Fruit fly (Drosophila melanogaster) whole organism, embryonic: ENCODE results near the gene CG31219.

Source experiments
- ATbp ChIP-seq: fragments of 200-800 bp; sonication (Bioruptor generic); optimal IDR thresholded peaks from 2 replicates; lab custom pipeline; 2017; ENCODE audit warnings: missing biosample characterization, mild to moderate bottlenecking, missing genetic modification characterization, missing genetic modification reagents
- CG10321 ChIP-seq: fragments of 200-800 bp; sonication (Bioruptor generic); IDR thresholded peaks from 2 replicates; pipeline ENCODE4 v1.3.6; 2022; ENCODE audit warnings: missing biosample characterization, missing genetic modification characterization
- CG10431 ChIP-seq: fragments of 200-800 bp; sonication (Bioruptor generic); optimal IDR thresholded peaks from 3 replicates; lab custom pipeline; 2018; ENCODE audit warnings: missing biosample characterization, mild to moderate bottlenecking, missing genetic modification characterization
- CG10565 ChIP-seq: fragments of 200-800 bp; sonication (Bioruptor generic); optimal IDR thresholded peaks from 3 replicates; lab custom pipeline; 2016; ENCODE audit warnings: missing biosample characterization, mild to moderate bottlenecking, missing genetic modification characterization
- CG11696 ChIP-seq: fragments of 200-800 bp; sonication (Bioruptor generic); IDR thresholded peaks from 2 replicates; pipeline ENCODE4 v1.3.6; 2022; ENCODE audit warnings: missing biosample characterization, missing genetic modification characterization
- CG11723 ChIP-seq: fragments of 200-800 bp; sonication (Bioruptor generic); optimal IDR thresholded peaks from 2 replicates; lab custom pipeline; 2017; ENCODE audit warnings: missing biosample characterization, mild to moderate bottlenecking, missing genetic modification characterization
- CG12104 ChIP-seq: fragments of 200-800 bp; sonication (Bioruptor generic); optimal IDR thresholded peaks from 3 replicates; lab custom pipeline; 2016; ENCODE audit warnings: missing biosample characterization, missing genetic modification characterization
- CG13424 ChIP-seq: fragments of 200-800 bp; sonication (Bioruptor generic); optimal IDR thresholded peaks from 2 replicates; lab custom pipeline; 2019; ENCODE audit warnings: missing biosample characterization, mild to moderate bottlenecking, missing genetic modification characterization, moderate library complexity
- CG1529 ChIP-seq: fragments of 200-800 bp; sonication (Bioruptor generic); optimal IDR thresholded peaks from 3 replicates; lab custom pipeline; 2018; ENCODE audit warnings: missing biosample characterization, missing genetic modification characterization
- CG18476 ChIP-seq: fragments of 200-800 bp; sonication (Bioruptor generic); optimal IDR thresholded peaks from 2 replicates; lab custom pipeline; 2016; ENCODE audit warnings: missing biosample characterization, mild to moderate bottlenecking, missing genetic modification characterization
- CG2199 ChIP-seq: fragments of 200-800 bp; sonication (Bioruptor generic); IDR thresholded peaks from 3 replicates; pipeline ENCODE4 v1.3.6; 2022; ENCODE audit warnings: missing biosample characterization, missing genetic modification characterization
- CG3163 ChIP-seq: fragments of 200-800 bp; sonication (Bioruptor generic); optimal IDR thresholded peaks from 3 replicates; lab custom pipeline; 2016; ENCODE audit warnings: missing biosample characterization, missing genetic modification characterization
- CG32767 ChIP-seq: fragments of 200-800 bp; sonication (Bioruptor generic); IDR thresholded peaks from 2 replicates; pipeline ENCODE4 v1.3.6; 2022; ENCODE audit warnings: missing biosample characterization, missing genetic modification characterization
- CG34422 ChIP-seq: fragments of 200-800 bp; sonication (Bioruptor generic); IDR thresholded peaks from 3 replicates; pipeline ENCODE4 v1.3.6; 2022; ENCODE audit warnings: missing biosample characterization, missing genetic modification characterization
- CG4360 ChIP-seq: fragments of 200-800 bp; sonication (Bioruptor generic); IDR thresholded peaks from 2 replicates; pipeline ENCODE4 v1.3.6; 2022; ENCODE audit warnings: missing biosample characterization, missing genetic modification characterization
- CG4404 ChIP-seq: fragments of 200-800 bp; sonication (Bioruptor generic); IDR thresholded peaks from 2 replicates; pipeline ENCODE4 v1.3.6; 2022; ENCODE audit warnings: missing biosample characterization, missing genetic modification characterization
- CG4424 ChIP-seq: fragments of 200-800 bp; sonication (Bioruptor generic); optimal IDR thresholded peaks from 3 replicates; lab custom pipeline; 2016; ENCODE audit warnings: missing biosample characterization, missing genetic modification characterization
- CG5953 ChIP-seq: fragments of 200-800 bp; sonication (Bioruptor generic); IDR thresholded peaks from 2 replicates; pipeline ENCODE4 v1.3.6; 2022; ENCODE audit warnings: missing biosample characterization, missing genetic modification characterization
- CG7839 ChIP-seq: fragments of 200-800 bp; sonication (Bioruptor generic); optimal IDR thresholded peaks from 3 replicates; lab custom pipeline; 2018; ENCODE audit warnings: missing biosample characterization, mild to moderate bottlenecking, missing genetic modification characterization, moderate library complexity
- CG8478 ChIP-seq: fragments of >200 bp; optimal IDR thresholded peaks from 2 replicates; lab custom pipeline; 2018
- CG9437 ChIP-seq: fragments of 200-800 bp; sonication (Bioruptor generic); optimal IDR thresholded peaks from 2 replicates; lab custom pipeline; 2018; ENCODE audit warnings: missing biosample characterization, mild to moderate bottlenecking, missing genetic modification characterization
- CrebB ChIP-seq: fragments of 200-800 bp; sonication (Bioruptor generic); optimal IDR thresholded peaks from 3 replicates; lab custom pipeline; 2018; ENCODE audit warnings: missing biosample characterization, mild to moderate bottlenecking, missing genetic modification characterization
- Dbx ChIP-seq: fragments of 200-800 bp; sonication (Bioruptor generic); IDR thresholded peaks from 3 replicates; pipeline ENCODE4 v1.3.6; 2022; ENCODE audit warnings: missing biosample characterization, missing genetic modification characterization
- Drgx ChIP-seq: fragments of 200-800 bp; sonication (Bioruptor generic); IDR thresholded peaks from 2 replicates; pipeline ENCODE4 v1.3.6; 2022; ENCODE audit warnings: missing biosample characterization, missing genetic modification characterization
- E2f2 ChIP-seq: fragments of 200-800 bp; sonication (Bioruptor generic); IDR thresholded peaks from 2 replicates; pipeline ENCODE4 v1.3.6; 2022; ENCODE audit warnings: missing biosample characterization, missing genetic modification characterization
- GATAe ChIP-seq: fragments of 200-800 bp; sonication (Bioruptor generic); conservative IDR thresholded peaks from 2 replicates; pipeline ENCODE4 v1.3.6; 2022; ENCODE audit warnings: missing biosample characterization, missing genetic modification characterization
- HLH3B ChIP-seq: fragments of 200-800 bp; sonication (Bioruptor generic); IDR thresholded peaks from 2 replicates; pipeline ENCODE4 v1.3.6; 2022; ENCODE audit warnings: missing biosample characterization, missing genetic modification characterization
- HLH4C ChIP-seq: fragments of 200-800 bp; sonication (Bioruptor generic); IDR thresholded peaks from 3 replicates; pipeline ENCODE4 v1.3.6; 2022; ENCODE audit warnings: missing biosample characterization, missing genetic modification characterization; ENCODE audit not compliant: partially characterized antibody
- Hr3 ChIP-seq: fragments of 200-800 bp; sonication (Bioruptor generic); optimal IDR thresholded peaks from 3 replicates; lab custom pipeline; 2016; ENCODE audit warnings: missing biosample characterization, missing genetic modification characterization
- Lpt ChIP-seq: fragments of >200 bp; optimal IDR thresholded peaks from 2 replicates; lab custom pipeline; 2018; ENCODE audit warnings: missing biosample characterization, missing genetic modification characterization
- Meics ChIP-seq: fragments of 200-800 bp; sonication (Bioruptor generic); optimal IDR thresholded peaks from 2 replicates; lab custom pipeline; 2017; ENCODE audit warnings: missing biosample characterization, mild to moderate bottlenecking, missing genetic modification characterization
- Myb ChIP-seq: fragments of 200-800 bp; sonication (Bioruptor generic); optimal IDR thresholded peaks from 2 replicates; lab custom pipeline; 2016; ENCODE audit warnings: missing biosample characterization, missing genetic modification characterization
- NFAT ChIP-seq: fragments of 200-800 bp; sonication (Bioruptor generic); IDR thresholded peaks from 2 replicates; pipeline ENCODE4 v1.3.6; 2022; ENCODE audit warnings: missing biosample characterization, missing genetic modification characterization
- Oli ChIP-seq: fragments of 200-800 bp; sonication (Bioruptor generic); optimal IDR thresholded peaks from 2 replicates; lab custom pipeline; 2018; ENCODE audit warnings: missing biosample characterization, mild to moderate bottlenecking, missing genetic modification characterization, moderate library complexity
- ac ChIP-seq: fragments of 200-800 bp; sonication (Bioruptor generic); optimal IDR thresholded peaks from 3 replicates; lab custom pipeline; 2017; ENCODE audit warnings: missing biosample characterization, mild to moderate bottlenecking, missing genetic modification characterization
- ap ChIP-seq: fragments of 200-800 bp; sonication (Bioruptor generic); IDR thresholded peaks from 2 replicates; pipeline ENCODE4 v1.3.6; 2022; ENCODE audit warnings: missing biosample characterization, missing genetic modification characterization
- btn ChIP-seq: fragments of 200-800 bp; sonication (Bioruptor generic); optimal IDR thresholded peaks from 2 replicates; lab custom pipeline; 2016; ENCODE audit warnings: missing biosample characterization, missing genetic modification characterization
- danr ChIP-seq: fragments of 200-800 bp; sonication (Bioruptor generic); IDR thresholded peaks from 2 replicates; pipeline ENCODE4 v1.3.6; 2022; ENCODE audit warnings: missing biosample characterization, missing genetic modification characterization
- dati ChIP-seq: fragments of 200-800 bp; sonication (Bioruptor generic); IDR thresholded peaks from 2 replicates; pipeline ENCODE4 v1.3.6; 2022; ENCODE audit warnings: missing biosample characterization, missing genetic modification characterization
- esg ChIP-seq: fragments of 200-800 bp; sonication (Bioruptor generic); conservative IDR thresholded peaks from 2 replicates; pipeline ENCODE4 v1.3.6; 2022; ENCODE audit warnings: missing biosample characterization, missing genetic modification characterization
- gsb-n ChIP-seq: fragments of 200-800 bp; sonication (Bioruptor generic); optimal IDR thresholded peaks from 3 replicates; lab custom pipeline; 2018; ENCODE audit warnings: missing biosample characterization, mild to moderate bottlenecking, missing genetic modification characterization
- insv ChIP-seq, 2 experiments: fragments of 200-800 bp; sonication (Bioruptor generic); optimal IDR thresholded peaks; 3 replicates each; lab custom pipeline; 2016 to 2018; ENCODE audit warnings: missing biosample characterization in 2 of 2, missing genetic modification characterization in 2 of 2
- lola ChIP-seq, 3 experiments: fragments of >200 bp in 2 of 3; fragments of 200-800 bp in 1 of 3; sonication (Bioruptor generic) in 1 of 3; optimal IDR thresholded peaks; 2 replicates each; lab custom pipeline; 2017 to 2019; ENCODE audit warnings: missing biosample characterization in 3 of 3, missing genetic modification characterization in 3 of 3, mild to moderate bottlenecking in 1 of 3, moderate library complexity in 1 of 3
- nerfin-1 ChIP-seq: fragments of 200-800 bp; sonication (Bioruptor generic); optimal IDR thresholded peaks from 3 replicates; lab custom pipeline; 2019; ENCODE audit warnings: missing biosample characterization, mild to moderate bottlenecking, missing genetic modification characterization, moderate library complexity
- nmo ChIP-seq: fragments of 200-800 bp; sonication (Bioruptor generic); optimal IDR thresholded peaks from 2 replicates; lab custom pipeline; 2018; ENCODE audit warnings: missing biosample characterization, mild to moderate bottlenecking, missing genetic modification characterization, moderate library complexity
- psq ChIP-seq: fragments of 200-800 bp; sonication (Bioruptor generic); optimal IDR thresholded peaks from 2 replicates; lab custom pipeline; 2017; ENCODE audit warnings: missing biosample characterization, missing genetic modification characterization
- pzg ChIP-seq: fragments of 200-800 bp; sonication (Bioruptor generic); optimal IDR thresholded peaks from 3 replicates; lab custom pipeline; 2018; ENCODE audit warnings: missing biosample characterization, mild to moderate bottlenecking, missing genetic modification characterization, moderate library complexity
- sd ChIP-seq: fragments of 200-800 bp; sonication (Bioruptor generic); optimal IDR thresholded peaks from 3 replicates; lab custom pipeline; 2018; ENCODE audit warnings: missing biosample characterization, mild to moderate bottlenecking, missing genetic modification characterization, moderate library complexity
- sens ChIP-seq: fragments of 200-800 bp; sonication (Bioruptor generic); peaks from one replicate; lab custom pipeline; 2016; ENCODE audit warnings: missing biosample characterization, missing genetic modification characterization
- sisA ChIP-seq: fragments of 200-800 bp; sonication (Bioruptor generic); IDR thresholded peaks from 2 replicates; pipeline ENCODE4 v1.3.6; 2022; ENCODE audit warnings: missing biosample characterization, missing genetic modification characterization
- tgo ChIP-seq: fragments of 200-800 bp; sonication (Bioruptor generic); IDR thresholded peaks from 3 replicates; pipeline ENCODE4 v1.3.6; 2022; ENCODE audit warnings: missing biosample characterization, missing genetic modification characterization
- yki ChIP-seq: fragments of >200 bp; optimal IDR thresholded peaks from 3 replicates; lab custom pipeline; 2018
- z ChIP-seq: fragments of 200-800 bp; sonication (Bioruptor generic); IDR thresholded peaks from 3 replicates; pipeline ENCODE4 v1.3.6; 2022; ENCODE audit warnings: missing biosample characterization, missing genetic modification characterization

Gene CG31219

DNA sequence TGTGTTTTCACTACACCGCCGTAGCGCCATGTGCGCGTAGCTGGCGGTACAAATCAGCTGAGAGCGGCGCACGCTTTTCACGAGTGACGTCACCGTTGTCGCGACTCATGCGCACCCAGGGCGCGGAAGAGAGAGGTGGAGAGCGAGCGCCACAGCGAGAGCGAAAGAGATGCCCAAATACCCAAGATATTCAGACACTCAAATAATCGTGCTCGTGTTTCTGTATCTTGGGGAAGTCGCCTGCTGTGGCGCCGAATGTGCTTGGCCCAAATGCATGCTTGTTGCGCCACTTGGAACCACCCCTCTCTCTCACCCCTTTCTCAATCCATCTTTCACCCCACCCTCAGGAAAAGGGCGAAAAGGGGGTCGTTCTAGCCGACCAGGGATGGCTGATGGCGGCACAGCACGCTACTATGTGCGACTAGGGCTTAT lies 18.1 kb upstream of the CG31219 start, which contains the start of gene CG6231 (continued):
- TF ChIP-seq CG4404 (GFP tag; lab: Robert Waterston, UW) (no peak), CG8478 (no peak), CG2199 (GFP tag; lab: Robert Waterston, UW) (no peak), CG7839 (tag; lab: Kevin White, UChicago) (no peak), ac (GFP tag; lab: Kevin White, UChicago) (no peak), CG4424 (GFP tag; lab: Kevin White, UChicago) (no peak), psq (no peak), CG11696 (no peak), Hr3 (no peak), CrebB (tag; lab: Kevin White, UChicago) (no peak), CG5953 (GFP tag; lab: Robert Waterston, UW) (no peak), Oli (tag; lab: Kevin White, UChicago) (no peak), ap (GFP tag; lab: Robert Waterston, UW) (no peak), CG12104 (GFP tag; lab: Kevin White, UChicago) (no peak), esg (GFP tag; lab: Robert Waterston, UW) (no peak), CG13424 (tag; lab: Kevin White, UChicago) (no peak), CG10431 (no peak), btn (GFP tag; lab: Kevin White, UChicago) (no peak), lola (GFP tag; optimal IDR thresholded peaks at IDR 0.05; lab: Kevin White, UChicago) (no peak), sd (tag; lab: Kevin White, UChicago) (no peak), HLH4C (GFP tag; lab: Robert Waterston, UW) (no peak), sens (peak; percentile 31), GATAe (GFP tag; lab: Robert Waterston, UW) (no peak), CG1529 (GFP tag; lab: Kevin White, UChicago) (no peak), CG32767 (GFP tag; lab: Robert Waterston, UW) (peak; percentile 54; the same call in 1 of the 2 replicates), dati (GFP tag; lab: Robert Waterston, UW) (no peak), NFAT (no peak), E2f2 (peak; percentile 20; the same call in 1 of the 2 replicates), Drgx (GFP tag; lab: Robert Waterston, UW) (0 out of 2 replicates have a peak, but pooled peaks have one; percentile 45), z (GFP tag; lab: Robert Waterston, UW) (no peak), gsb-n (no peak), Lpt (GFP tag; lab: Kevin White, UChicago) (no peak), ATbp (GFP tag; lab: Kevin White, UChicago) (peak; percentile 30), CG3163 (GFP tag; lab: Kevin White, UChicago) (no peak), pzg (no peak), sisA (GFP tag; lab: Robert Waterston, UW) (no peak), CG10321 (GFP tag; lab: Robert Waterston, UW) (peak; percentile 62), CG4360 (no peak), CG34422 (GFP tag; lab: Robert Waterston, UW) (peak; percentile 63; the same call in 1 of the 3 replicates), HLH3B (GFP tag; lab: Robert Waterston, UW) (peak; percentile 25; the same call in 1 of the 2 replicates), CG18476 (GFP tag; lab: Kevin White, UChicago) (no peak), CG10565 (GFP tag; lab: Kevin White, UChicago) (no peak), CG11723 (no peak), danr (no peak), Dbx (GFP tag; lab: Robert Waterston, UW) (0 out of 3 replicates have a peak, but pooled peaks have one; percentile 10), Meics (no peak), tgo (no peak), nerfin-1 (no peak), insv (GFP tag; optimal IDR thresholded peaks at IDR 0.05; lab: Kevin White, UChicago) (no peak), yki (peak; percentile 18), nmo (no peak), CG9437 (GFP tag; lab: Kevin White, UChicago) (no peak), Myb (GFP tag; lab: Kevin White, UChicago) (no peak)
